Worm (Caenorhabditis elegans): ENCODE data around the gene sri-66.

The sri-66 gene

DNA sequence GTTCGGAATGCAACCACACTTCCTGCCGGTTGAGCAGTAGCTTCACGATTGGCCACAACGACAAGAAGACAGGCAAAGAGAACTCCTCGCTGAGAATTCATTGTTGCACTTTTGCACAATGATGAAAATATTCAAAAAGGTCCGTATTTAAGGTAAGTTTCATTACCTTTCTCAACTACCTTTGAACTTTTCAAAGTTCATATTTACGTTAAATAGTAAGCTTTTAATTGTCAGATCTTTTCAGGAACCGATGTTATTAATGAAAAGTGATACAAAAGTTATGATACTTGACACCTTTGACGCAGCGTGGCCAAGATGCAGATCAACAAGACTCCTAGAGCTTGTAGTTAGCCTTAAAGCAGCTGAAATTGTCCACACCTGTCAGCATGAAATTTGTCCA is 38.7 kb upstream of the sri-66 start, which contains the start of gene F49H6.12:
Gene F49H6.12, minus strand, starts transcription at position 101 of the 400 bp plus-strand sequence.
- TF ChIP-seq ZK337.2 (GFP tag; IDR thresholded peaks at IDR 0.05) (no peak), dve-1 (tag; optimal IDR thresholded peaks at IDR 0.05; ENCODE audit: insufficient read depth) (no peak), F49E8.2 (tag; optimal IDR thresholded peaks at IDR 0.05; ENCODE audit: borderline replicate concordance) (no peak)

DNA sequence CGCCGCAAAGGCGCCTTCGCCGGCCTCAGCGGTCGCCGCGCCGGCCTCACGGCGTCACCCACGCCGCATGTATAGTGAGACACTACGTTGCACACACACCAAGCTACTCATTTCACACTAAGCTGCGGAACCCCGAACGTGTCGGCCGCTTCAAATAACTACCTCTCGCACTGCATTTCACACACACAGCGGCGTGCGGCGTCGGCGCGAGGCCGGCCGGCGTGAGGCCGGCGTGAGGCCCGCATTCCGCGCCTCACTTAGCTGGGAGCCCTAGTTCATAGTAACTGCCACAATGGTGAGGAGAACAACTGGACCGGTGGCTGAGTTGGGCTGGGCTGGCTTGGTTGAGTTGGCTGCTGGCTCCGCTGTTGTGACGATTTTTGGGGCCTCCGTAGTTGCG is 38.0 kb upstream of the sri-66 start:
- TF ChIP-seq nhr-42 (GFP tag; IDR thresholded peaks at IDR 0.05) (peak; percentile 36; the same call in 1 of the 2 replicates), set-16 (GFP tag; IDR thresholded peaks at IDR 0.05) (peak; percentile 92), egl-43 (GFP tag; IDR thresholded peaks at IDR 0.05) (0 out of 2 replicates have a peak, but pooled peaks have one; percentile 34)

DNA sequence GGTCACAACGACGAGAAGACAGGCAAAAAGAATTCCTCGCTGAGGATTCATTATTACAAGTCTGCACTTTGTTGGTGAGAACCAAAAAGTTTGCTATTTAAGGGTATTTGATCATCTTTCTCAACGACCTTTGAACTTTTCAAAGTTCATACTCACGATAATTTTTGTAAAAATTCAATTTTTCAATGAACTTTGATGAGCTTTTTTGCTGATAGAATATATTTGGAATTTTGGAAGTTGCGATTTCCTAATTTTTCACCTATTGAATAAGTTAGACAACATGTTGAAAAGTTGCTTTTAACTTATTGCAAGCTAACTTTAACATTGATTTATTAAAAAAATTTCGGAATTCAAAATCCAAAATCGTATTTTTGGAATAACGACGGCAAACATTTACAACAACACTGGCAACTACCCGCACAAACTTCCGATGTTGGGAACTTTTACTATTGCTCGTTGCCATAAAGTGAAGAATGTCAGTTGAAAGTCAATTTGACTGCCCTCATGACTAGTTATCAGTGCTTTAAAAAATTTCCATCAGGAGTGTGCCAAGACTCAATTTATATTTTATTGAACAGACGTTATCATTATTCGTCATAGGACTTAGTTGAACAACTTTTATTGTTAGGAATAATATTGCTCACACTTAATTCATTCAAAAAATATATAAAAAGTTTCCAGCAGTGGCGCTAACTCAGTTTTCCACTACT is 37.3 kb upstream of the sri-66 start, which contains the start of the genes F49H6.8 and F49H6.5:
Gene F49H6.8, minus strand, starts transcription at position 51 of the 710 bp plus-strand sequence.
Gene F49H6.5, plus strand, starts transcription at position 629 of the 710 bp plus-strand sequence.
- peak; percentile 64 for TF ChIP-seq nhr-28 (tag; optimal IDR thresholded peaks at IDR 0.05)
- peak; percentile 52 for TF ChIP-seq dmd-6 (GFP tag; IDR thresholded peaks at IDR 0.05)
- no peak for TF ChIP-seq egl-27 (tag; optimal IDR thresholded peaks at IDR 0.05)
- peak; percentile 67; the same call in 1 of the 2 replicates for TF ChIP-seq php-3 (GFP tag; IDR thresholded peaks at IDR 0.05)
- TF ChIP-seq ceh-44 (GFP tag; IDR thresholded peaks at IDR 0.05): no peak

DNA sequence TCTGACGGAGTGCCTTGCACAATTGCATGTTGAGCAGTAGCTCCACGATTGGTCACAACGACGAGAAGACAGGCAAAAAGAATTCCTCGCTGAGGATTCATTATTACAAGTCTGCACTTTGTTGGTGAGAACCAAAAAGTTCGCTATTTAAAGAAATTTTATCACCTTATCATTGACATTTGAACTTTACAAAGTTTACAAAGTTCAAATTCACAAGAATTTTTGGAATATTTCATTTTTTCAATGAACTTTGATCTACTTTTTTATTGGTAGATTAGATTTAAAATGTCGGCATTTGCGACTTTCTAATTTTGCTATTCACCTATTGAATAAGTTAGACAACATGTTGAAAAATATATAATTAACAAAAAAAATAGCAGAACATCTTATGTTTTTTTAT is 33.8 kb upstream of the sri-66 start, which contains the start of gene F49H6.15:
Gene F49H6.15, minus strand, starts transcription at position 101 of the 400 bp plus-strand sequence.
- no peak for TF ChIP-seq aha-1 (tag)
- TF ChIP-seq ceh-62 (tag; optimal IDR thresholded peaks at IDR 0.05): no peak
- TF ChIP-seq nhr-10 (tag; optimal IDR thresholded peaks at IDR 0.05): no peak
- no peak for TF ChIP-seq ctbp-1 (GFP tag; IDR thresholded peaks at IDR 0.05)
- TF ChIP-seq nhr-25 (tag; optimal IDR thresholded peaks at IDR 0.05; ENCODE audit: borderline replicate concordance, insufficient read depth): no peak
- no peak for TF ChIP-seq daf-8 (GFP tag; IDR thresholded peaks at IDR 0.05)
- TF ChIP-seq F49E8.2 (tag; optimal IDR thresholded peaks at IDR 0.05; ENCODE audit: borderline replicate concordance): no peak
- TF ChIP-seq unc-39 (tag; optimal IDR thresholded peaks at IDR 0.05): no peak
- TF ChIP-seq Y75B8A.6 (GFP tag; IDR thresholded peaks at IDR 0.05): no peak
- TF ChIP-seq ZK546.5 (tag; optimal IDR thresholded peaks at IDR 0.05): no peak
- TF ChIP-seq spr-1 (tag; optimal IDR thresholded peaks at IDR 0.05): no peak
- TF ChIP-seq zip-11 (GFP tag; IDR thresholded peaks at IDR 0.05): no peak
- TF ChIP-seq nhr-28 (tag; optimal IDR thresholded peaks at IDR 0.05): no peak
- TF ChIP-seq ztf-11 (tag; optimal IDR thresholded peaks at IDR 0.05): no peak
- TF ChIP-seq dpl-1 (GFP tag; optimal IDR thresholded peaks at IDR 0.05): no peak
- no peak for TF ChIP-seq egl-27 (tag; optimal IDR thresholded peaks at IDR 0.05)
- TF ChIP-seq lin-1 (GFP tag; IDR thresholded peaks at IDR 0.05): no peak

DNA sequence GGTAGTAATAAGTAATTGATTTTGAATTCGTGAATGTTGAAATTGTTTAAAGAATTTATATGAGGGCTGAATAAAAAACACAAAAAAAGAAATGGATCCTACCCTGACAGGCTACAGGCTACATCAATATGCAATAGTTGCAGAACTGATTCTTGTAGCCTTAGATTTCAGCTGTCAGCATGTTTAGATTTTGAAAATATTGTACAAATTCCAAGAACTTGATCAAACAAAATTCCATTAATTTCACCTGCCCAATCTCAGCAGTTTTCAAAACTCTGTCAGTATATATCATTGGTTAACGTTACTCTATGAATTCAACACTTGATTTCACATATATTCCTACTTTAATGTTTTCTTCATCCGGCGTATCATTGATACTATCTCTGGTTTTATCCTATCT is 29.7 kb upstream of the sri-66 start:
- TF ChIP-seq daf-8 (GFP tag; IDR thresholded peaks at IDR 0.05) (no peak), skn-1 (tag; optimal IDR thresholded peaks at IDR 0.05) (no peak), snpc-4 (tag; optimal IDR thresholded peaks at IDR 0.05) (no peak), R02D3.7 (tag; optimal IDR thresholded peaks at IDR 0.05) (no peak), mxl-2 (GFP tag; conservative IDR thresholded peaks at IDR 0.05) (no peak), nhr-237 (tag; optimal IDR thresholded peaks at IDR 0.05) (no peak), F44E2.7 (GFP tag; IDR thresholded peaks at IDR 0.05) (no peak), dmd-6 (GFP tag; IDR thresholded peaks at IDR 0.05) (no peak), lsy-2 (tag; optimal IDR thresholded peaks at IDR 0.05) (no peak), sdz-12 (GFP tag; optimal IDR thresholded peaks at IDR 0.05) (no peak), lin-29 (GFP tag; IDR thresholded peaks at IDR 0.05) (no peak), madf-5 (GFP tag; IDR thresholded peaks at IDR 0.05) (no peak), egl-43 (GFP tag; IDR thresholded peaks at IDR 0.05) (no peak), lin-13 (GFP tag; optimal IDR thresholded peaks at IDR 0.05) (no peak), nhr-10 (tag; optimal IDR thresholded peaks at IDR 0.05) (no peak)
